Fruit fly (Drosophila melanogaster) whole organism, pupa: ENCODE measurements around the gene Argk1.

Experiments
- CG10348 ChIP-seq: fragments of 200-800 bp; sonication (Bioruptor generic); IDR thresholded peaks from 2 replicates; pipeline ENCODE4 v1.3.6; 2022; ENCODE audit warnings: missing biosample characterization, missing genetic modification characterization
- CG9948 ChIP-seq: fragments of 200-800 bp; sonication (Bioruptor generic); optimal IDR thresholded peaks from 2 replicates; lab custom pipeline; 2018; ENCODE audit warnings: missing biosample characterization, mild to moderate bottlenecking, missing genetic modification characterization, moderate library complexity
- Ets98B ChIP-seq: fragments of 200-800 bp; sonication (Bioruptor generic); IDR thresholded peaks from 2 replicates; pipeline ENCODE4 v1.3.6; 2022; ENCODE audit warnings: missing biosample characterization, missing genetic modification characterization
- Pif1B ChIP-seq: fragments of 200-800 bp; sonication (Bioruptor generic); optimal IDR thresholded peaks from 3 replicates; lab custom pipeline; 2016; ENCODE audit warnings: missing biosample characterization, missing genetic modification characterization

DNA sequence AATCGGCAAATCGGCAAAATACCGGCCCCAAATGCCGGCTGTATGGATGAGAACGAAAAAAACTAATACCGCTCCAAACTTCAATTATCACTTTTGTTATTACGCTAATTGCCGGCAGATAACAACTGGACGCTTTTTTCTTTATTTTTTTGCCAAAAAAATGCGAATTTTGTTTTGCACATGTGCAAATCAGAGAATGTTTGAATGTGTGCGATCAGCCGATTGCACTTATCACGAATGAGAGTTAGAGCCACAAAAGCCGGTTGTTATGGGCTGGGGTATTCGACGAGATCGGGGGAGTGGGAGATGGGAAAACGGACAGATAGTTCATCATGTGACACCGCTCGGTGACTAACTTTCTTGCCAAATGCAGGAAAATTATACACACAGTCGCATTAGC is 2.2 kb downstream of the Argk1 start:
- TF ChIP-seq CG9948 (tag; lab: Kevin White, UChicago): no peak
- no peak for TF ChIP-seq Ets98B (GFP tag; lab: Robert Waterston, UW)
- TF ChIP-seq Pif1B (GFP tag; lab: Kevin White, UChicago): no peak
- no peak for TF ChIP-seq CG10348
